Worm (Caenorhabditis elegans) whole organism, young adult: ENCODE results near the gene hpl-2.

Experiments
- B0019.2 ChIP-seq: fragments of 200-800 bp; sonication (Bioruptor generic); conservative IDR thresholded peaks from 2 replicates; pipeline ENCODE4 v1.3.6; 2022; ENCODE audit warnings: missing genetic modification reagents, missing genetic modification characterization, missing compliant biosample characterization
- B0261.1 ChIP-seq: sonication (generic microtip); optimal IDR thresholded peaks from 2 replicates; lab custom pipeline; 2016; ENCODE audit warnings: mild to moderate bottlenecking, missing genetic modification characterization, moderate library complexity, missing compliant biosample characterization
- B0336.3 ChIP-seq: fragments of 200-800 bp; sonication (Bioruptor generic); IDR thresholded peaks from 2 replicates; pipeline ENCODE4 v1.3.6; 2022; ENCODE audit warnings: missing genetic modification characterization, missing compliant biosample characterization
- F33H1.4 ChIP-seq: fragments of 200-800 bp; sonication (Bioruptor generic); IDR thresholded peaks from 2 replicates; pipeline ENCODE4 v1.3.6; 2022; ENCODE audit warnings: missing genetic modification reagents, missing genetic modification characterization, missing compliant biosample characterization
- F39B2.1 ChIP-seq: fragments of 200-800 bp; sonication (Bioruptor generic); IDR thresholded peaks from 2 replicates; pipeline ENCODE4 v1.3.6; 2022; ENCODE audit warnings: missing genetic modification reagents, missing genetic modification characterization, missing compliant biosample characterization
- F49E8.2 ChIP-seq: sonication (generic microtip); optimal IDR thresholded peaks from 3 replicates; lab custom pipeline; 2017; ENCODE audit warnings: missing genetic modification characterization, mild to moderate bottlenecking, missing compliant biosample characterization, antibody characterized with exemption, moderate library complexity; ENCODE audit not compliant: insufficient read depth
- Y53G8AR.9 ChIP-seq: fragments of 200-800 bp; sonication (Bioruptor generic); conservative IDR thresholded peaks from 2 replicates; pipeline ENCODE4 v1.3.6; 2022; ENCODE audit warnings: missing genetic modification reagents, missing genetic modification characterization, missing compliant biosample characterization
- Y95B8A.8 ChIP-seq: fragments of 200-800 bp; sonication (Bioruptor generic); IDR thresholded peaks from 2 replicates; pipeline ENCODE4 v1.3.6; 2022; ENCODE audit warnings: missing genetic modification reagents, missing genetic modification characterization, missing compliant biosample characterization
- akir-1 ChIP-seq: fragments of 200-800 bp; sonication (Bioruptor generic); optimal IDR thresholded peaks from 2 replicates; lab custom pipeline; 2018; ENCODE audit warnings: mild to moderate bottlenecking, missing genetic modification characterization, moderate library complexity, missing compliant biosample characterization
- athp-1 ChIP-seq: sonication (generic microtip); optimal IDR thresholded peaks from 2 replicates; lab custom pipeline; 2017; ENCODE audit warnings: mild to moderate bottlenecking, missing genetic modification characterization, missing compliant biosample characterization
- attf-5 ChIP-seq: fragments of 200-800 bp; sonication (Bioruptor generic); optimal IDR thresholded peaks from 2 replicates; lab custom pipeline; 2018; ENCODE audit warnings: mild to moderate bottlenecking, missing genetic modification characterization, missing compliant biosample characterization
- bed-1 ChIP-seq: fragments of 200-800 bp; sonication (Bioruptor generic); IDR thresholded peaks from 2 replicates; pipeline ENCODE4 v1.3.6; 2022; ENCODE audit warnings: missing genetic modification reagents, missing genetic modification characterization, missing compliant biosample characterization
- cebp-2 ChIP-seq: fragments of 200-800 bp; sonication (Bioruptor generic); IDR thresholded peaks from 2 replicates; pipeline ENCODE4 v1.3.6; 2022; ENCODE audit warnings: missing genetic modification characterization, missing compliant biosample characterization
- ceh-27 ChIP-seq: fragments of 200-800 bp; sonication (Bioruptor generic); optimal IDR thresholded peaks from 2 replicates; lab custom pipeline; 2018; ENCODE audit warnings: mild to moderate bottlenecking, missing genetic modification characterization, moderate library complexity, missing compliant biosample characterization
- ceh-79 ChIP-seq: sonication (generic microtip); optimal IDR thresholded peaks from 2 replicates; lab custom pipeline; 2017; ENCODE audit warnings: mild to moderate bottlenecking, missing genetic modification characterization, missing compliant biosample characterization
- die-1 ChIP-seq: sonication (generic microtip); optimal IDR thresholded peaks from 2 replicates; lab custom pipeline; 2016; ENCODE audit warnings: missing genotype, mild to moderate bottlenecking, missing genetic modification characterization, missing compliant biosample characterization
- efl-1 ChIP-seq: fragments of 150-350 bp; optimal IDR thresholded peaks from 2 replicates; lab custom pipeline; 2014; ENCODE audit warnings: missing biosample characterization, missing genetic modification reagents, missing genetic modification characterization
- egl-18 ChIP-seq: fragments of 200-800 bp; sonication (Bioruptor generic); IDR thresholded peaks from 2 replicates; pipeline ENCODE4 v1.3.6; 2022; ENCODE audit warnings: missing genetic modification reagents, missing genetic modification characterization, missing compliant biosample characterization
- ekl-4 ChIP-seq: fragments of 200-800 bp; sonication (Bioruptor generic); IDR thresholded peaks from 2 replicates; pipeline ENCODE4 v1.3.6; 2022; ENCODE audit warnings: missing genetic modification reagents, missing genetic modification characterization, missing compliant biosample characterization
- hlh-12 ChIP-seq: sonication (generic microtip); optimal IDR thresholded peaks from 2 replicates; lab custom pipeline; 2016; ENCODE audit warnings: missing genetic modification characterization, missing compliant biosample characterization
- hlh-26 ChIP-seq: fragments of 200-800 bp; sonication (Bioruptor generic); conservative IDR thresholded peaks from 2 replicates; pipeline ENCODE4 v1.3.6; 2022; ENCODE audit warnings: missing genetic modification reagents, missing genetic modification characterization, missing compliant biosample characterization
- hmg-1.2 ChIP-seq: fragments of 200-800 bp; sonication (Bioruptor generic); IDR thresholded peaks from 2 replicates; pipeline ENCODE4 v1.3.6; 2022; ENCODE audit warnings: missing genetic modification reagents, missing genetic modification characterization, missing compliant biosample characterization
- hmg-20 ChIP-seq: fragments of 200-800 bp; sonication (Bioruptor generic); IDR thresholded peaks from 2 replicates; pipeline ENCODE4 v1.3.6; 2022; ENCODE audit warnings: missing genetic modification reagents, missing genetic modification characterization, missing compliant biosample characterization
- let-526 ChIP-seq: fragments of 200-800 bp; sonication (Bioruptor generic); IDR thresholded peaks from 2 replicates; pipeline ENCODE4 v1.3.6; 2022; ENCODE audit warnings: missing genetic modification reagents, missing genetic modification characterization, missing compliant biosample characterization
- let-607 ChIP-seq, 2 experiments: fragments of 200-800 bp in 1 of 2; sonication (Bioruptor generic) in 1 of 2; sonication (generic microtip) in 1 of 2; optimal IDR thresholded peaks; 2 replicates each; lab custom pipeline; 2016 to 2018; ENCODE audit warnings: mild to moderate bottlenecking in 2 of 2, missing compliant biosample characterization in 2 of 2, missing genetic modification characterization in 2 of 2, moderate library complexity in 2 of 2, missing genotype in 1 of 2
- lin-40 ChIP-seq: sonication (generic microtip); optimal IDR thresholded peaks from 2 replicates; lab custom pipeline; 2016; ENCODE audit warnings: missing genetic modification characterization, mild to moderate bottlenecking, missing compliant biosample characterization, missing genotype, missing genetic modification reagents
- lin-54 ChIP-seq: fragments of 200-800 bp; sonication (Bioruptor generic); optimal IDR thresholded peaks from 2 replicates; lab custom pipeline; 2018; ENCODE audit warnings: mild to moderate bottlenecking, missing genetic modification characterization, missing compliant biosample characterization
- madf-3 ChIP-seq: fragments of 200-800 bp; sonication (Bioruptor generic); IDR thresholded peaks from 2 replicates; pipeline ENCODE4 v1.3.6; 2022; ENCODE audit warnings: missing genetic modification reagents, missing genetic modification characterization, missing compliant biosample characterization
- madf-6 ChIP-seq: fragments of 200-800 bp; sonication (Bioruptor generic); IDR thresholded peaks from 2 replicates; pipeline ENCODE4 v1.3.6; 2022; ENCODE audit warnings: missing genetic modification reagents, missing genetic modification characterization, missing compliant biosample characterization
- mcd-1 ChIP-seq: fragments of 200-800 bp; sonication (Bioruptor generic); IDR thresholded peaks from 2 replicates; pipeline ENCODE4 v1.3.6; 2022; ENCODE audit warnings: missing genetic modification reagents, missing genetic modification characterization, missing compliant biosample characterization
- mel-28 ChIP-seq: sonication (generic microtip); optimal IDR thresholded peaks from 2 replicates; lab custom pipeline; 2016; ENCODE audit warnings: borderline replicate concordance, mild to moderate bottlenecking, missing genetic modification characterization, missing compliant biosample characterization
- mes-4 ChIP-seq: sonication (generic microtip); optimal IDR thresholded peaks from 2 replicates; lab custom pipeline; 2016; ENCODE audit warnings: missing genotype, missing genetic modification characterization, missing compliant biosample characterization
- nfya-1 ChIP-seq: sonication (generic microtip); optimal IDR thresholded peaks from 2 replicates; lab custom pipeline; 2017; ENCODE audit warnings: antibody characterized with exemption, missing compliant biosample characterization, missing genetic modification characterization, borderline replicate concordance; ENCODE audit not compliant: insufficient read depth
- nfya-2 ChIP-seq: fragments of 200-800 bp; sonication (Bioruptor generic); IDR thresholded peaks from 2 replicates; pipeline ENCODE4 v1.3.6; 2022; ENCODE audit warnings: missing genetic modification reagents, missing genetic modification characterization, missing compliant biosample characterization
- pbrm-1 ChIP-seq: fragments of 200-800 bp; sonication (Bioruptor generic); IDR thresholded peaks from 2 replicates; pipeline ENCODE4 v1.3.6; 2022; ENCODE audit warnings: missing genetic modification reagents, missing genetic modification characterization, missing compliant biosample characterization
- rec-8 ChIP-seq, 2 experiments: sonication (generic microtip); optimal IDR thresholded peaks; 2 replicates each; lab custom pipeline; 2016; ENCODE audit warnings: mild to moderate bottlenecking in 2 of 2, missing genetic modification characterization in 2 of 2, missing genetic modification reagents in 2 of 2, missing genotype in 2 of 2, missing biosample characterization in 1 of 2, missing compliant biosample characterization in 1 of 2, moderate library complexity in 1 of 2
- sdz-38 ChIP-seq: sonication (generic microtip); optimal IDR thresholded peaks from 2 replicates; lab custom pipeline; 2016; ENCODE audit warnings: missing genotype, missing genetic modification characterization, missing compliant biosample characterization
- sea-2 ChIP-seq: fragments of 200-800 bp; sonication (Bioruptor generic); IDR thresholded peaks from 2 replicates; pipeline ENCODE4 v1.3.6; 2022; ENCODE audit warnings: missing genetic modification characterization, missing compliant biosample characterization
- snpc-1.1 ChIP-seq: sonication (generic microtip); optimal IDR thresholded peaks from 2 replicates; lab custom pipeline; 2017; ENCODE audit warnings: missing genetic modification characterization, mild to moderate bottlenecking, missing compliant biosample characterization, antibody characterized with exemption, moderate library complexity, missing genotype, missing genetic modification reagents; ENCODE audit not compliant: insufficient read depth
- snpc-3.4 ChIP-seq: sonication (generic microtip); optimal IDR thresholded peaks from 2 replicates; lab custom pipeline; 2017; ENCODE audit warnings: missing genetic modification characterization, mild to moderate bottlenecking, missing compliant biosample characterization, antibody characterized with exemption, moderate library complexity, missing genotype, missing genetic modification reagents
- somi-1 ChIP-seq: fragments of 200-800 bp; sonication (Bioruptor generic); optimal IDR thresholded peaks from 2 replicates; lab custom pipeline; 2018; ENCODE audit warnings: mild to moderate bottlenecking, missing genetic modification characterization, missing compliant biosample characterization
- sptf-2 ChIP-seq: fragments of 200-800 bp; sonication (Bioruptor generic); optimal IDR thresholded peaks from 2 replicates; lab custom pipeline; 2018; ENCODE audit warnings: mild to moderate bottlenecking, missing genetic modification characterization, missing compliant biosample characterization
- tbx-9 ChIP-seq: sonication (generic microtip); optimal IDR thresholded peaks from 2 replicates; lab custom pipeline; 2016; ENCODE audit warnings: borderline replicate concordance, missing genetic modification characterization, inconsistent platforms, missing compliant biosample characterization
- tlf-1 ChIP-seq: fragments of 200-800 bp; sonication (Bioruptor generic); optimal IDR thresholded peaks from 2 replicates; lab custom pipeline; 2018; ENCODE audit warnings: mild to moderate bottlenecking, missing genetic modification characterization, missing compliant biosample characterization
- unc-62 ChIP-seq: fragments of 150-350 bp; optimal IDR thresholded peaks from 2 replicates; lab custom pipeline; 2014; ENCODE audit warnings: missing biosample characterization, missing genetic modification reagents, missing genetic modification characterization
- ztf-18 ChIP-seq: sonication (generic microtip); optimal IDR thresholded peaks from 2 replicates; lab custom pipeline; 2016; ENCODE audit warnings: missing genotype, mild to moderate bottlenecking, missing genetic modification characterization, missing compliant biosample characterization

hpl-2 gene

ce11 chrIII:10739902-10740301 lies 15.4 kb downstream of the hpl-2 start (continued):
- no peak for TF ChIP-seq cebp-2 (GFP tag; lab: Robert Waterston, UW)
- TF ChIP-seq hlh-26 (GFP tag; lab: Robert Waterston, UW) = no peak
- no peak for TF ChIP-seq hmg-20 (GFP tag; lab: Robert Waterston, UW)
- peak; percentile 42; the same call in 1 of the 2 replicates for TF ChIP-seq hmg-1.2 (GFP tag; lab: Robert Waterston, UW)
- TF ChIP-seq sdz-38 (tag; lab: Kevin White, UChicago) = no peak
- no peak for TF ChIP-seq tlf-1 (GFP tag; lab: Kevin White, UChicago)
- no peak for TF ChIP-seq snpc-1.1 (tag; lab: Kevin White, UChicago)
- TF ChIP-seq hlh-12 = no peak
- TF ChIP-seq egl-18 (GFP tag; lab: Robert Waterston, UW) = no peak
- TF ChIP-seq ekl-4 (GFP tag; lab: Robert Waterston, UW) = no peak
- peak; percentile 37 for TF ChIP-seq lin-40 (tag; lab: Kevin White, UChicago)
- TF ChIP-seq sea-2 (GFP tag; lab: Robert Waterston, UW) = no peak
- no peak for TF ChIP-seq B0261.1 (tag; lab: Kevin White, UChicago)
- TF ChIP-seq mes-4 (tag; lab: Kevin White, UChicago) = no peak
- TF ChIP-seq F33H1.4 = no peak
- TF ChIP-seq athp-1 = no peak
- TF ChIP-seq sptf-2 = no peak
- TF ChIP-seq madf-3 = no peak
- no peak for TF ChIP-seq bed-1 (GFP tag; lab: Robert Waterston, UW)
- no peak for TF ChIP-seq F49E8.2 (tag; lab: Kevin White, UChicago)
- TF ChIP-seq Y95B8A.8 (GFP tag; lab: Robert Waterston, UW) = no peak
- no peak for TF ChIP-seq B0019.2 (GFP tag; lab: Robert Waterston, UW)
- TF ChIP-seq snpc-3.4 = no peak
- TF ChIP-seq ceh-79 (tag; lab: Kevin White, UChicago) = no peak
- TF ChIP-seq akir-1 (GFP tag; lab: Kevin White, UChicago) = no peak
- no peak for TF ChIP-seq mel-28 (tag; lab: Kevin White, UChicago)
- TF ChIP-seq F39B2.1 (GFP tag; lab: Robert Waterston, UW) = no peak
- no peak for TF ChIP-seq tbx-9 (tag; lab: Kevin White, UChicago)
- no peak for TF ChIP-seq let-526 (GFP tag; lab: Robert Waterston, UW)
- peak; percentile 27 for TF ChIP-seq ztf-18
- TF ChIP-seq nfya-1 (tag; lab: Kevin White, UChicago) = no peak
- TF ChIP-seq somi-1 (GFP tag; lab: Kevin White, UChicago) = no peak
- TF ChIP-seq unc-62 (GFP tag; lab: Kevin White, UChicago) = no peak
- no peak; the same call in 1 of the 2 replicates for TF ChIP-seq B0336.3 (GFP tag; lab: Robert Waterston, UW)
- TF ChIP-seq nfya-2 (GFP tag; lab: Robert Waterston, UW) = no peak

- TF ChIP-seq attf-5 (GFP tag; lab: Kevin White, UChicago) = no peak
- TF ChIP-seq pbrm-1 (GFP tag; lab: Robert Waterston, UW) = no peak
- TF ChIP-seq Y53G8AR.9 (GFP tag; lab: Robert Waterston, UW) = no peak
- no peak for TF ChIP-seq rec-8 (tag; optimal IDR thresholded peaks at IDR 0.05; lab: Kevin White, UChicago)
- TF ChIP-seq let-607 (tag; optimal IDR thresholded peaks at IDR 0.05; lab: Kevin White, UChicago) = no peak
- TF ChIP-seq mcd-1 (GFP tag; lab: Robert Waterston, UW) = no peak
- no peak for TF ChIP-seq die-1 (tag; lab: Kevin White, UChicago)
- no peak for TF ChIP-seq efl-1 (GFP tag; lab: Kevin White, UChicago)
- TF ChIP-seq ekl-4 (GFP tag; lab: Robert Waterston, UW) = no peak
- no peak for TF ChIP-seq madf-6 (GFP tag; lab: Robert Waterston, UW)
- no peak for TF ChIP-seq lin-54
- no peak for TF ChIP-seq ceh-27
These were observed 15.9 kb downstream of the hpl-2 start, which contains the start of gene smap-1 for ce11 chrIII:10739455-10739854. TSS of gene smap-1 (minus strand) at chrIII:10739792.
